Fruit fly (Drosophila melanogaster) whole organism, adult: ENCODE measurements around the gene CG46464.

Experiments
- CG11617 ChIP-seq: fragments of 200-800 bp; sonication (Bioruptor generic); optimal IDR thresholded peaks from 2 replicates; lab custom pipeline; 2017; ENCODE audit warnings: mild to moderate bottlenecking, missing biosample characterization, missing genetic modification reagents, missing genetic modification characterization
- CG12768 ChIP-seq: fragments of 200-800 bp; sonication (Bioruptor generic); optimal IDR thresholded peaks from 2 replicates; lab custom pipeline; 2017; ENCODE audit warnings: missing biosample characterization, missing genetic modification characterization, mild to moderate bottlenecking, moderate library complexity, missing genetic modification reagents
- CG14711 ChIP-seq: fragments of 200-800 bp; sonication (Bioruptor generic); optimal IDR thresholded peaks from 2 replicates; lab custom pipeline; 2018; ENCODE audit warnings: missing biosample characterization, mild to moderate bottlenecking, missing genetic modification characterization, moderate library complexity
- CG1620 ChIP-seq: fragments of 200-800 bp; sonication (Bioruptor generic); optimal IDR thresholded peaks from 2 replicates; lab custom pipeline; 2016; ENCODE audit warnings: missing biosample characterization, missing genetic modification characterization
- CG7045 ChIP-seq: fragments of 200-800 bp; sonication (Bioruptor generic); optimal IDR thresholded peaks from 2 replicates; lab custom pipeline; 2017; ENCODE audit warnings: missing biosample characterization, mild to moderate bottlenecking, missing genetic modification characterization
- Clk ChIP-seq: fragments of 200-800 bp; sonication (Bioruptor generic); optimal IDR thresholded peaks from 2 replicates; lab custom pipeline; 2017; ENCODE audit warnings: missing biosample characterization, missing genetic modification characterization
- bab1 ChIP-seq: fragments of 200-800 bp; sonication (Bioruptor generic); optimal IDR thresholded peaks from 3 replicates; lab custom pipeline; 2019; ENCODE audit warnings: missing biosample characterization, mild to moderate bottlenecking, missing genetic modification characterization, moderate library complexity
- cic ChIP-seq: fragments of 200-800 bp; sonication (Bioruptor generic); optimal IDR thresholded peaks from 2 replicates; lab custom pipeline; 2017; ENCODE audit warnings: missing biosample characterization, mild to moderate bottlenecking, missing genetic modification characterization, moderate library complexity
- cnc ChIP-seq, 2 experiments: fragments of >200 bp; optimal IDR thresholded peaks; 2 replicates each; lab custom pipeline; 2017
- kay ChIP-seq: fragments of 200-800 bp; sonication (Bioruptor generic); peaks from one replicate; lab custom pipeline; 2016; ENCODE audit warnings: missing biosample characterization, missing genetic modification characterization, borderline replicate concordance
- toe ChIP-seq: fragments of 200-800 bp; sonication (Bioruptor generic); optimal IDR thresholded peaks from 2 replicates; lab custom pipeline; 2016; ENCODE audit warnings: missing biosample characterization, missing genetic modification characterization

DNA sequence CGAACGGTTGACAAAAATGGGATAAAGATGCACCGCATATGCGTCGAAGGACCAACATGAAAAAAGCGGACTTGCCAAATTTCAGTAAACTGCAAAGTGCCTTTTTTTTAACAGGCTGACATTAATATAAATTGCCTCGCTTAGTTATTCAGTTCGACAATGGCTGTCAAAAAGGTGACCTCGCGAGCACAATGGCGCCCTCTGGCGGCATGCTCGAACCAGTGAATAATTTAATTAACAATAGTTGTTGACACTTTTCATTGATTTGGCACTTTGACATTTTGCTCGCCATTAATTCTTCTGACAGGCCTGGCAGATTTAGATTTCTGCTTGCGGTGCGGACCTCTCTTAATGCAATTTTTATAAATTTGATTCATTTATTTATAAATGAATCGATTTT, 28.7 kb upstream of the CG46464 start:
- no peak for TF ChIP-seq toe (GFP tag; lab: Kevin White, UChicago)
- no peak for TF ChIP-seq CG1620 (GFP tag; lab: Kevin White, UChicago)
- TF ChIP-seq cic (GFP tag; lab: Kevin White, UChicago) = no peak
- TF ChIP-seq CG12768 (GFP tag; lab: Kevin White, UChicago) = no peak
- TF ChIP-seq kay (GFP tag; lab: Kevin White, UChicago) = no peak
- no peak for TF ChIP-seq CG14711 (tag; lab: Kevin White, UChicago)
- TF ChIP-seq bab1 (GFP tag; lab: Kevin White, UChicago) = no peak
- TF ChIP-seq Clk (GFP tag; lab: Kevin White, UChicago) = no peak
- TF ChIP-seq CG11617 = no peak
- TF ChIP-seq cnc (optimal IDR thresholded peaks at IDR 0.05; lab: Kevin White, UChicago) = no peak
- no peak for TF ChIP-seq CG7045 (GFP tag; lab: Kevin White, UChicago)
